Fruit fly (Drosophila melanogaster) S2 (cell line): ENCODE measurements around the gene CG32313.

Experiments used
- CG8478 ChIP-seq: fragments of >200 bp; optimal IDR thresholded peaks from 2 replicates; lab custom pipeline; 2018
- CTCF ChIP-seq, 2 experiments: fragments of >200 bp; optimal IDR thresholded peaks; 2 replicates each; lab custom pipeline; 2018

DNA sequence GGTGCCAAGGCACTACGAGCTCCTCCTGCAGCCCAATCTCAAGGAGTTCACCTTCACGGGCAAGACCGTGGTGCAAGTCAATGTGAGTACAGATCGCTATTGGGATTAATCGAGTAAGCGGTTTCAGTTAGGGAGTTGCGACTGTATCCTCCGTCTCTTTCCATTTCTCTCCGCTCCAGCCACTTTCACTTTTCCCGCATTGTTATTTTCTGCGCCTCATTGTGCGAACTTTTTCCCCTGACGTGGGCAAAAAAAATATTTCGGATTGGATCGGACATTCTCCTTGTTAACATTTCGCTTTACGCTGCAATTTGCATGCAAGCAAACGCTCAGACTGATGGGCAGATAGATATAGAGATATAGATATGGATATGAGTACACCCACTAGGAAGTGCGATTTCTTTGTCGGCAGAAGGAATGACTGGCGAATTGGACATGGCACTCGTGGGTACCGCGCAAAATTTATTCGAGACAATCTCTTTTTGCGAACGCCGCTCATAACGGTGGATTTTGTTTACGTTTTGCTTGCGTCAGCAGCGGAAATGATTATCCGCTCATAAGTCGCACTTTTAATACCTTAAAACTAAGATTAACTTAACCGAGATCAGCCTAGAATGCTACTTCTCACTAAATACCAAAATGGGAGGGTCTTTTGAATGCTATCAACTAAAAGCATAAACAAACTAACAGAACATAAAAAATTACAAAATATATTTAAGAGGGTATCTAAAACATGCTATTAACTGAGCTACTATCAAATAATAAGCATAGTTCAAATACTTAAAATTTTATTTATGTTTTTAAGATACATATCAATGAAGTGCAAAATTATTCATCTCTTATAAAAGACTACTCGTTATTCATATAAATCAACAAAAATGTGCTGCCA, 26.6 kb downstream of the CG32313 start:
- TF ChIP-seq CTCF (optimal IDR thresholded peaks at IDR 0.05; lab: Kevin White, UChicago) (no peak), CG8478 (lab: Kevin White, UChicago) (no peak)
